Worm (Caenorhabditis elegans) whole organism, young adult: Measurements from ENCODE around the gene C45H4.21.

Source experiments
- B0336.3 ChIP-seq: fragments of 200-800 bp; sonication (Bioruptor generic); IDR thresholded peaks from 2 replicates; pipeline ENCODE4 v1.3.6; 2022; ENCODE audit warnings: missing genetic modification characterization, missing compliant biosample characterization
- F22D6.2 ChIP-seq: sonication (generic microtip); optimal IDR thresholded peaks from 2 replicates; lab custom pipeline; 2016; ENCODE audit warnings: mild to moderate bottlenecking, missing genetic modification characterization, missing compliant biosample characterization
- F39B2.1 ChIP-seq: fragments of 200-800 bp; sonication (Bioruptor generic); IDR thresholded peaks from 2 replicates; pipeline ENCODE4 v1.3.6; 2022; ENCODE audit warnings: missing genetic modification reagents, missing genetic modification characterization, missing compliant biosample characterization
- K11D2.4 ChIP-seq: fragments of 200-800 bp; sonication (Bioruptor generic); IDR thresholded peaks from 2 replicates; pipeline ENCODE4 v1.3.6; 2022; ENCODE audit warnings: missing genetic modification reagents, missing genetic modification characterization, missing compliant biosample characterization
- K12H6.12 ChIP-seq: fragments of 200-800 bp; sonication (Bioruptor generic); optimal IDR thresholded peaks from 2 replicates; lab custom pipeline; 2018; ENCODE audit warnings: mild to moderate bottlenecking, missing genetic modification characterization, missing compliant biosample characterization
- Y95B8A.8 ChIP-seq: fragments of 200-800 bp; sonication (Bioruptor generic); IDR thresholded peaks from 2 replicates; pipeline ENCODE4 v1.3.6; 2022; ENCODE audit warnings: missing genetic modification reagents, missing genetic modification characterization, missing compliant biosample characterization
- ZK185.1 ChIP-seq: sonication (generic microtip); optimal IDR thresholded peaks from 2 replicates; lab custom pipeline; 2016; ENCODE audit warnings: mild to moderate bottlenecking, missing genetic modification characterization, missing compliant biosample characterization; ENCODE audit not compliant: poor library complexity, severe bottlenecking
- atf-7 ChIP-seq: sonication (generic microtip); optimal IDR thresholded peaks from 2 replicates; lab custom pipeline; 2017; ENCODE audit warnings: mild to moderate bottlenecking, missing genetic modification characterization, missing compliant biosample characterization
- cebp-1 ChIP-seq, 2 experiments: fragments of 200-800 bp in 1 of 2; sonication (Bioruptor generic) in 1 of 2; sonication (generic microtip) in 1 of 2; IDR thresholded peaks in 1 of 2; optimal IDR thresholded peaks in 1 of 2; 2 replicates each; pipeline versions ENCODE4 v1.3.6 to Lab custom; 2017 to 2022; ENCODE audit warnings: missing compliant biosample characterization in 2 of 2, missing genetic modification characterization in 2 of 2, mild to moderate bottlenecking in 1 of 2, missing genetic modification reagents in 1 of 2, moderate library complexity in 1 of 2
- ceh-27 ChIP-seq: fragments of 200-800 bp; sonication (Bioruptor generic); optimal IDR thresholded peaks from 2 replicates; lab custom pipeline; 2018; ENCODE audit warnings: mild to moderate bottlenecking, missing genetic modification characterization, moderate library complexity, missing compliant biosample characterization
- ceh-91 ChIP-seq: fragments of 200-800 bp; sonication (Bioruptor generic); IDR thresholded peaks from 2 replicates; pipeline ENCODE4 v1.3.6; 2022; ENCODE audit warnings: missing genetic modification reagents, missing genetic modification characterization, missing compliant biosample characterization
- chd-7 ChIP-seq: sonication (generic microtip); optimal IDR thresholded peaks from 2 replicates; lab custom pipeline; 2016; ENCODE audit warnings: mild to moderate bottlenecking, missing genetic modification characterization, moderate library complexity, missing compliant biosample characterization
- dox-1 ChIP-seq: fragments of 200-800 bp; sonication (Bioruptor generic); IDR thresholded peaks from 2 replicates; pipeline ENCODE4 v1.3.6; 2022; ENCODE audit warnings: missing genetic modification reagents, missing genetic modification characterization, missing compliant biosample characterization
- egrh-3 ChIP-seq: fragments of 200-800 bp; sonication (Bioruptor generic); IDR thresholded peaks from 2 replicates; pipeline ENCODE4 v1.3.6; 2022; ENCODE audit warnings: missing genetic modification reagents, missing genetic modification characterization, missing compliant biosample characterization
- ekl-4 ChIP-seq: fragments of 200-800 bp; sonication (Bioruptor generic); IDR thresholded peaks from 2 replicates; pipeline ENCODE4 v1.3.6; 2022; ENCODE audit warnings: missing genetic modification reagents, missing genetic modification characterization, missing compliant biosample characterization
- hmg-1.2 ChIP-seq: fragments of 200-800 bp; sonication (Bioruptor generic); IDR thresholded peaks from 2 replicates; pipeline ENCODE4 v1.3.6; 2022; ENCODE audit warnings: missing genetic modification reagents, missing genetic modification characterization, missing compliant biosample characterization
- lin-35 ChIP-seq, 3 experiments: fragments of 150-350 bp in 2 of 3; sonication (generic microtip) in 1 of 3; optimal IDR thresholded peaks; 2 replicates each; lab custom pipeline; 2014 to 2018; ENCODE audit warnings: missing biosample characterization in 3 of 3, missing genetic modification characterization in 3 of 3, missing genetic modification reagents in 3 of 3
- lin-40 ChIP-seq: sonication (generic microtip); optimal IDR thresholded peaks from 2 replicates; lab custom pipeline; 2016; ENCODE audit warnings: missing genetic modification characterization, mild to moderate bottlenecking, missing compliant biosample characterization, missing genotype, missing genetic modification reagents
- lir-1 ChIP-seq: fragments of 200-800 bp; sonication (Bioruptor generic); conservative IDR thresholded peaks from 2 replicates; pipeline ENCODE4 v1.3.6; 2022; ENCODE audit warnings: missing genetic modification reagents, missing genetic modification characterization, missing compliant biosample characterization
- madf-10 ChIP-seq: sonication (generic microtip); optimal IDR thresholded peaks from 2 replicates; lab custom pipeline; 2016; ENCODE audit warnings: mild to moderate bottlenecking, missing genetic modification characterization, missing compliant biosample characterization
- madf-3 ChIP-seq: fragments of 200-800 bp; sonication (Bioruptor generic); IDR thresholded peaks from 2 replicates; pipeline ENCODE4 v1.3.6; 2022; ENCODE audit warnings: missing genetic modification reagents, missing genetic modification characterization, missing compliant biosample characterization
- madf-8 ChIP-seq: fragments of 200-800 bp; sonication (Bioruptor generic); conservative IDR thresholded peaks from 2 replicates; pipeline ENCODE4 v1.3.6; 2022; ENCODE audit warnings: missing genetic modification reagents, missing genetic modification characterization, missing compliant biosample characterization
- mcd-1 ChIP-seq: fragments of 200-800 bp; sonication (Bioruptor generic); IDR thresholded peaks from 2 replicates; pipeline ENCODE4 v1.3.6; 2022; ENCODE audit warnings: missing genetic modification reagents, missing genetic modification characterization, missing compliant biosample characterization
- mes-4 ChIP-seq: sonication (generic microtip); optimal IDR thresholded peaks from 2 replicates; lab custom pipeline; 2016; ENCODE audit warnings: missing genotype, missing genetic modification characterization, missing compliant biosample characterization
- nfya-1 ChIP-seq: sonication (generic microtip); optimal IDR thresholded peaks from 2 replicates; lab custom pipeline; 2017; ENCODE audit warnings: antibody characterized with exemption, missing compliant biosample characterization, missing genetic modification characterization, borderline replicate concordance; ENCODE audit not compliant: insufficient read depth
- nfyb-1 ChIP-seq: fragments of 200-800 bp; sonication (Bioruptor generic); IDR thresholded peaks from 2 replicates; pipeline ENCODE4 v1.3.6; 2022; ENCODE audit warnings: missing genetic modification reagents, missing genetic modification characterization, missing compliant biosample characterization
- nhr-27 ChIP-seq: fragments of 200-800 bp; sonication (Bioruptor generic); optimal IDR thresholded peaks from 2 replicates; lab custom pipeline; 2018; ENCODE audit warnings: mild to moderate bottlenecking, missing genetic modification characterization, moderate library complexity, missing compliant biosample characterization
- nhr-80 ChIP-seq: sonication (generic microtip); optimal IDR thresholded peaks from 2 replicates; lab custom pipeline; 2016; ENCODE audit warnings: missing genetic modification characterization, missing compliant biosample characterization
- pha-4 ChIP-seq: fragments of 150-350 bp; sonication (generic microtip); optimal IDR thresholded peaks from 2 replicates; lab custom pipeline; 2014; ENCODE audit warnings: missing biosample characterization, missing genetic modification reagents, missing genetic modification characterization
- rec-8 ChIP-seq, 2 experiments: sonication (generic microtip); optimal IDR thresholded peaks; 2 replicates each; lab custom pipeline; 2016; ENCODE audit warnings: mild to moderate bottlenecking in 2 of 2, missing genetic modification characterization in 2 of 2, missing genetic modification reagents in 2 of 2, missing genotype in 2 of 2, missing biosample characterization in 1 of 2, missing compliant biosample characterization in 1 of 2, moderate library complexity in 1 of 2
- sea-2 ChIP-seq: fragments of 200-800 bp; sonication (Bioruptor generic); IDR thresholded peaks from 2 replicates; pipeline ENCODE4 v1.3.6; 2022; ENCODE audit warnings: missing genetic modification characterization, missing compliant biosample characterization
- snpc-1.1 ChIP-seq: sonication (generic microtip); optimal IDR thresholded peaks from 2 replicates; lab custom pipeline; 2017; ENCODE audit warnings: missing genetic modification characterization, mild to moderate bottlenecking, missing compliant biosample characterization, antibody characterized with exemption, moderate library complexity, missing genotype, missing genetic modification reagents; ENCODE audit not compliant: insufficient read depth
- snpc-1.3 ChIP-seq: sonication (generic microtip); optimal IDR thresholded peaks from 2 replicates; lab custom pipeline; 2017; ENCODE audit warnings: missing genetic modification characterization, mild to moderate bottlenecking, missing compliant biosample characterization, antibody characterized with exemption, moderate library complexity, missing genotype, missing genetic modification reagents; ENCODE audit not compliant: insufficient read depth
- snpc-4 ChIP-seq, 5 experiments: fragments of 150-350 bp in 1 of 5; sonication (generic microtip) in 4 of 5; optimal IDR thresholded peaks; 2 replicates each; lab custom pipeline; 2014 to 2018; ENCODE audit warnings: missing genetic modification characterization in 5 of 5, missing biosample characterization in 3 of 5, antibody characterized with exemption in 2 of 5, mild to moderate bottlenecking in 2 of 5, missing compliant biosample characterization in 2 of 5, missing genotype in 2 of 5, moderate library complexity in 2 of 5, missing genetic modification reagents in 1 of 5
- sptf-2 ChIP-seq: fragments of 200-800 bp; sonication (Bioruptor generic); optimal IDR thresholded peaks from 2 replicates; lab custom pipeline; 2018; ENCODE audit warnings: mild to moderate bottlenecking, missing genetic modification characterization, missing compliant biosample characterization
- tbx-9 ChIP-seq: sonication (generic microtip); optimal IDR thresholded peaks from 2 replicates; lab custom pipeline; 2016; ENCODE audit warnings: borderline replicate concordance, missing genetic modification characterization, inconsistent platforms, missing compliant biosample characterization
- tlf-1 ChIP-seq: fragments of 200-800 bp; sonication (Bioruptor generic); optimal IDR thresholded peaks from 2 replicates; lab custom pipeline; 2018; ENCODE audit warnings: mild to moderate bottlenecking, missing genetic modification characterization, missing compliant biosample characterization
- unc-130 ChIP-seq: sonication (generic microtip); optimal IDR thresholded peaks from 2 replicates; lab custom pipeline; 2016; ENCODE audit warnings: missing genetic modification reagents, missing genetic modification characterization, missing compliant biosample characterization
- zfh-2 ChIP-seq: fragments of 200-800 bp; sonication (Bioruptor generic); conservative IDR thresholded peaks from 2 replicates; pipeline ENCODE4 v1.3.6; 2022; ENCODE audit warnings: missing genetic modification reagents, missing genetic modification characterization, missing compliant biosample characterization
- ztf-26 ChIP-seq: sonication (generic microtip); optimal IDR thresholded peaks from 2 replicates; lab custom pipeline; 2017; ENCODE audit warnings: missing genetic modification characterization, missing compliant biosample characterization
- ztf-28 ChIP-seq: fragments of 200-800 bp; sonication (Bioruptor generic); IDR thresholded peaks from 2 replicates; pipeline ENCODE4 v1.3.6; 2022; ENCODE audit warnings: missing genetic modification reagents, missing genetic modification characterization, missing compliant biosample characterization

The C45H4.21 gene

ce11 chrV:2133512-2133911 is 15.8 kb downstream of the C45H4.21 start:
- peak; percentile 41 for TF ChIP-seq chd-7 (tag; lab: Kevin White, UChicago)
- TF ChIP-seq snpc-4 (GFP tag; optimal IDR thresholded peaks at IDR 0.05; lab: Kevin White, UChicago) = no peak
- TF ChIP-seq snpc-4 (tag; optimal IDR thresholded peaks at IDR 0.05; lab: Kevin White, UChicago) = peak in 1 of 4 experiments; percentile 13
- peak; percentile 31; the same call in 1 of the 2 replicates for TF ChIP-seq egrh-3 (GFP tag; lab: Robert Waterston, UW)
- peak; percentile 37; the same call in 1 of the 2 replicates for TF ChIP-seq hmg-1.2 (GFP tag; lab: Robert Waterston, UW)
- peak; percentile 45 for TF ChIP-seq atf-7 (tag; lab: Kevin White, UChicago)
- TF ChIP-seq K11D2.4 = peak; percentile 57
- TF ChIP-seq pha-4 (tag; lab: Kevin White, UChicago) = no peak
- TF ChIP-seq dox-1 (GFP tag; lab: Robert Waterston, UW) = peak; percentile 42; the same call in 1 of the 2 replicates
- TF ChIP-seq mes-4 = no peak
- TF ChIP-seq tbx-9 (tag; lab: Kevin White, UChicago) = no peak
- no peak for TF ChIP-seq ceh-91 (GFP tag; lab: Robert Waterston, UW)
- no peak for TF ChIP-seq ZK185.1
- peak; percentile 7 for TF ChIP-seq nhr-80 (tag; lab: Kevin White, UChicago)
- peak; percentile 43 for TF ChIP-seq ceh-27 (GFP tag; lab: Kevin White, UChicago)
- TF ChIP-seq lin-40 = peak; percentile 21
- TF ChIP-seq lin-35 (GFP tag; optimal IDR thresholded peaks at IDR 0.05; lab: Kevin White, UChicago) = peak in 1 of 3 experiments; percentile 80
- 0 out of 2 replicates have a peak, but pooled peaks have one; percentile 41 for TF ChIP-seq mcd-1 (GFP tag; lab: Robert Waterston, UW)
- TF ChIP-seq K12H6.12 = peak; percentile 70
- TF ChIP-seq cebp-1 (GFP tag; IDR thresholded peaks at IDR 0.05; lab: Robert Waterston, UW) = no peak
- TF ChIP-seq cebp-1 (tag; optimal IDR thresholded peaks at IDR 0.05; lab: Kevin White, UChicago) = peak; percentile 74
- peak; percentile 84 for TF ChIP-seq zfh-2 (GFP tag; lab: Robert Waterston, UW)

- no peak for TF ChIP-seq snpc-1.3 (tag; lab: Kevin White, UChicago)
- peak; percentile 19; the same call in 1 of the 2 replicates for TF ChIP-seq nfyb-1 (GFP tag; lab: Robert Waterston, UW)
- 0 out of 2 replicates have a peak, but pooled peaks have one; percentile 18 for TF ChIP-seq sea-2
- peak; percentile 56; the same call in 1 of the 2 replicates for TF ChIP-seq zfh-2 (GFP tag; lab: Robert Waterston, UW)
These were observed 16.7 kb downstream of the C45H4.21 start for ce11 chrV:2132675-2133074.

- TF ChIP-seq ceh-27 (GFP tag; lab: Kevin White, UChicago) (peak; percentile 47), B0336.3 (GFP tag; lab: Robert Waterston, UW) (0 out of 2 replicates have a peak, but pooled peaks have one; percentile 39), unc-130 (GFP tag; lab: Kevin White, UChicago) (peak; percentile 76), madf-10 (tag; lab: Kevin White, UChicago) (no peak), snpc-1.1 (peak; percentile 42), ztf-28 (GFP tag; lab: Robert Waterston, UW) (no peak), mcd-1 (GFP tag; lab: Robert Waterston, UW) (peak; percentile 76), madf-8 (peak; percentile 16; the same call in 1 of the 2 replicates), Y95B8A.8 (GFP tag; lab: Robert Waterston, UW) (no peak), ztf-26 (tag; lab: Kevin White, UChicago) (no peak), ekl-4 (GFP tag; lab: Robert Waterston, UW) (peak; percentile 9; the same call in 1 of the 2 replicates), nfya-1 (tag; lab: Kevin White, UChicago) (no peak), nhr-27 (no peak), lir-1 (GFP tag; lab: Robert Waterston, UW) (peak; percentile 50; the same call in 1 of the 2 replicates), F22D6.2 (tag; lab: Kevin White, UChicago) (peak; percentile 60), tlf-1 (GFP tag; lab: Kevin White, UChicago) (no peak), cebp-1 (GFP tag; IDR thresholded peaks at IDR 0.05; lab: Robert Waterston, UW) (no peak), cebp-1 (tag; optimal IDR thresholded peaks at IDR 0.05; lab: Kevin White, UChicago) (peak; percentile 24), rec-8 (tag; optimal IDR thresholded peaks at IDR 0.05; lab: Kevin White, UChicago) (peak in 1 of 2 experiments; percentile 2), madf-3 (GFP tag; lab: Robert Waterston, UW) (no peak), F39B2.1 (GFP tag; lab: Robert Waterston, UW) (no peak), sptf-2 (GFP tag; lab: Kevin White, UChicago) (no peak)
These were observed 22.2 kb downstream of the C45H4.21 start, which contains the start of gene ldp-1 for ce11 chrV:2126996-2127585. Gene ldp-1, plus strand, starts transcription at chrV:2127535.
